Fruit fly (Drosophila melanogaster) whole organism, embryonic: ENCODE results near the gene CG18473.

Experiments used
- Bteb2 ChIP-seq: fragments of 200-800 bp; sonication (Bioruptor generic); optimal IDR thresholded peaks from 2 replicates; lab custom pipeline; 2016; ENCODE audit warnings: missing biosample characterization, missing genetic modification characterization
- C15 ChIP-seq: fragments of 200-800 bp; sonication (Bioruptor generic); IDR thresholded peaks from 3 replicates; pipeline ENCODE4 v1.3.6; 2022; ENCODE audit warnings: missing biosample characterization, missing genetic modification characterization
- CG11560 ChIP-seq: fragments of 200-800 bp; sonication (Bioruptor generic); IDR thresholded peaks from 3 replicates; pipeline ENCODE4 v1.3.6; 2022; ENCODE audit warnings: missing biosample characterization, missing genetic modification characterization
- CG11723 ChIP-seq: fragments of 200-800 bp; sonication (Bioruptor generic); optimal IDR thresholded peaks from 2 replicates; lab custom pipeline; 2017; ENCODE audit warnings: missing biosample characterization, mild to moderate bottlenecking, missing genetic modification characterization
- CG13296 ChIP-seq: fragments of 200-800 bp; sonication (Bioruptor generic); optimal IDR thresholded peaks from 3 replicates; lab custom pipeline; 2018; ENCODE audit warnings: missing biosample characterization, mild to moderate bottlenecking, missing genetic modification characterization
- CG13894 ChIP-seq: fragments of 200-800 bp; sonication (Bioruptor generic); optimal IDR thresholded peaks from 3 replicates; lab custom pipeline; 2018; ENCODE audit warnings: missing biosample characterization, mild to moderate bottlenecking, missing genetic modification characterization, moderate library complexity
- CG14441 ChIP-seq: fragments of 200-800 bp; sonication (Bioruptor generic); IDR thresholded peaks from 2 replicates; pipeline ENCODE4 v1.3.6; 2022; ENCODE audit warnings: missing biosample characterization, missing genetic modification characterization
- CG14667 ChIP-seq: fragments of 200-800 bp; sonication (Bioruptor generic); IDR thresholded peaks from 2 replicates; pipeline ENCODE4 v1.3.6; 2022; ENCODE audit warnings: missing biosample characterization, missing genetic modification characterization
- CG31365 ChIP-seq: fragments of 200-800 bp; sonication (Bioruptor generic); optimal IDR thresholded peaks from 2 replicates; lab custom pipeline; 2018; ENCODE audit warnings: missing biosample characterization, mild to moderate bottlenecking, missing genetic modification characterization
- CG4328 ChIP-seq: fragments of 200-800 bp; sonication (Bioruptor generic); optimal IDR thresholded peaks from 3 replicates; lab custom pipeline; 2017; ENCODE audit warnings: missing biosample characterization, missing genetic modification reagents, missing genetic modification characterization
- CG4404 ChIP-seq: fragments of 200-800 bp; sonication (Bioruptor generic); IDR thresholded peaks from 2 replicates; pipeline ENCODE4 v1.3.6; 2022; ENCODE audit warnings: missing biosample characterization, missing genetic modification characterization
- CG4820 ChIP-seq: fragments of 200-800 bp; sonication (Bioruptor generic); optimal IDR thresholded peaks from 3 replicates; lab custom pipeline; 2016; ENCODE audit warnings: missing biosample characterization, missing genetic modification characterization
- CG8944 ChIP-seq: fragments of 200-800 bp; sonication (Bioruptor generic); optimal IDR thresholded peaks from 3 replicates; lab custom pipeline; 2016; ENCODE audit warnings: missing biosample characterization, missing genetic modification characterization
- CG9215 ChIP-seq: fragments of 200-800 bp; sonication (Bioruptor generic); IDR thresholded peaks from 2 replicates; pipeline ENCODE4 v1.3.6; 2022; ENCODE audit warnings: missing biosample characterization, missing genetic modification characterization
- CG9797 ChIP-seq: fragments of 200-800 bp; sonication (Bioruptor generic); optimal IDR thresholded peaks from 3 replicates; lab custom pipeline; 2018; ENCODE audit warnings: missing biosample characterization, mild to moderate bottlenecking, missing genetic modification characterization
- CoRest ChIP-seq: fragments of 200-800 bp; sonication (Bioruptor generic); optimal IDR thresholded peaks from 3 replicates; lab custom pipeline; 2018; ENCODE audit warnings: missing biosample characterization, mild to moderate bottlenecking, missing genetic modification characterization, moderate library complexity
- Dip2 ChIP-seq: fragments of 200-800 bp; sonication (Bioruptor generic); IDR thresholded peaks from 2 replicates; pipeline ENCODE4 v1.3.6; 2022; ENCODE audit warnings: missing biosample characterization, missing genetic modification characterization
- E2f1 ChIP-seq: fragments of 200-800 bp; sonication (Bioruptor generic); IDR thresholded peaks from 2 replicates; pipeline ENCODE4 v1.3.6; 2022; ENCODE audit warnings: missing biosample characterization, missing genetic modification characterization
- Eip74EF ChIP-seq, 2 experiments: fragments of 200-800 bp in 1 of 2; fragments of >200 bp in 1 of 2; sonication (Bioruptor generic) in 1 of 2; optimal IDR thresholded peaks; 2 replicates each; lab custom pipeline; 2017 to 2019; ENCODE audit warnings: missing biosample characterization in 2 of 2, missing genetic modification characterization in 2 of 2, mild to moderate bottlenecking in 1 of 2, moderate library complexity in 1 of 2
- Fer1 ChIP-seq: fragments of 200-800 bp; sonication (Bioruptor generic); optimal IDR thresholded peaks from 2 replicates; lab custom pipeline; 2017; ENCODE audit warnings: missing biosample characterization, mild to moderate bottlenecking, missing genetic modification characterization
- HLH54F ChIP-seq: fragments of 200-800 bp; sonication (Bioruptor generic); optimal IDR thresholded peaks from 3 replicates; lab custom pipeline; 2016; ENCODE audit warnings: missing biosample characterization, missing genetic modification characterization
- HmgZ ChIP-seq: fragments of 200-800 bp; sonication (Bioruptor generic); optimal IDR thresholded peaks from 2 replicates; lab custom pipeline; 2018; ENCODE audit warnings: missing biosample characterization, mild to moderate bottlenecking, missing genetic modification characterization
- MBD-R2 ChIP-seq: fragments of 200-800 bp; sonication (Bioruptor generic); IDR thresholded peaks from 2 replicates; pipeline ENCODE4 v1.3.6; 2022; ENCODE audit warnings: missing biosample characterization, missing genetic modification characterization
- NFAT ChIP-seq: fragments of 200-800 bp; sonication (Bioruptor generic); IDR thresholded peaks from 2 replicates; pipeline ENCODE4 v1.3.6; 2022; ENCODE audit warnings: missing biosample characterization, missing genetic modification characterization
- Opbp ChIP-seq: fragments of 200-800 bp; sonication (Bioruptor generic); IDR thresholded peaks from 3 replicates; pipeline ENCODE4 v1.3.6; 2022; ENCODE audit warnings: missing biosample characterization, missing genetic modification characterization; ENCODE audit not compliant: partially characterized antibody
- TFAM ChIP-seq: fragments of 200-800 bp; sonication (Bioruptor generic); optimal IDR thresholded peaks from 2 replicates; lab custom pipeline; 2017; ENCODE audit warnings: missing biosample characterization, missing genetic modification characterization, inconsistent platforms
- YL-1 ChIP-seq: fragments of 200-800 bp; sonication (Bioruptor generic); optimal IDR thresholded peaks from 3 replicates; lab custom pipeline; 2017; ENCODE audit warnings: missing biosample characterization, mild to moderate bottlenecking, missing genetic modification characterization
- croc ChIP-seq: fragments of 200-800 bp; sonication (Bioruptor generic); conservative IDR thresholded peaks from 3 replicates; pipeline ENCODE4 v1.3.6; 2022; ENCODE audit warnings: missing biosample characterization, missing genetic modification characterization
- danr ChIP-seq: fragments of 200-800 bp; sonication (Bioruptor generic); IDR thresholded peaks from 2 replicates; pipeline ENCODE4 v1.3.6; 2022; ENCODE audit warnings: missing biosample characterization, missing genetic modification characterization
- fru ChIP-seq: fragments of >200 bp; optimal IDR thresholded peaks from 2 replicates; lab custom pipeline; 2017
- gro ChIP-seq: fragments of 200-800 bp; sonication (Bioruptor generic); optimal IDR thresholded peaks from 2 replicates; lab custom pipeline; 2016; ENCODE audit warnings: missing biosample characterization, missing genetic modification characterization
- gsb-n ChIP-seq: fragments of 200-800 bp; sonication (Bioruptor generic); optimal IDR thresholded peaks from 3 replicates; lab custom pipeline; 2018; ENCODE audit warnings: missing biosample characterization, mild to moderate bottlenecking, missing genetic modification characterization
- hkb ChIP-seq, 2 experiments: fragments of 200-800 bp in 1 of 2; fragments of >200 bp in 1 of 2; sonication (Bioruptor generic) in 1 of 2; IDR thresholded peaks in 1 of 2; optimal IDR thresholded peaks in 1 of 2; 2 replicates each; pipeline versions ENCODE4 v1.3.6 to Lab custom; 2017 to 2022; ENCODE audit warnings: missing biosample characterization in 1 of 2, missing genetic modification characterization in 1 of 2
- hth ChIP-seq: fragments of >200 bp; optimal IDR thresholded peaks from 2 replicates; lab custom pipeline; 2017; ENCODE audit warnings: inconsistent platforms
- lab ChIP-seq: fragments of 200-800 bp; sonication (Bioruptor generic); optimal IDR thresholded peaks from 3 replicates; lab custom pipeline; 2017; ENCODE audit warnings: missing biosample characterization, missing genetic modification characterization, mild to moderate bottlenecking, moderate library complexity, missing genetic modification reagents
- lbe ChIP-seq: fragments of 200-800 bp; sonication (Bioruptor generic); optimal IDR thresholded peaks from 2 replicates; lab custom pipeline; 2016; ENCODE audit warnings: missing biosample characterization, mild to moderate bottlenecking, missing genetic modification characterization
- nmo ChIP-seq: fragments of 200-800 bp; sonication (Bioruptor generic); optimal IDR thresholded peaks from 2 replicates; lab custom pipeline; 2018; ENCODE audit warnings: missing biosample characterization, mild to moderate bottlenecking, missing genetic modification characterization, moderate library complexity
- phol ChIP-seq: fragments of 200-800 bp; sonication (Bioruptor generic); optimal IDR thresholded peaks from 3 replicates; lab custom pipeline; 2018; ENCODE audit warnings: missing biosample characterization, mild to moderate bottlenecking, missing genetic modification characterization, moderate library complexity
- ranshi ChIP-seq: fragments of 200-800 bp; sonication (Bioruptor generic); IDR thresholded peaks from 2 replicates; pipeline ENCODE4 v1.3.6; 2022; ENCODE audit warnings: missing biosample characterization, missing genetic modification characterization
- repo ChIP-seq: fragments of 200-800 bp; sonication (Bioruptor generic); optimal IDR thresholded peaks from 2 replicates; lab custom pipeline; 2016; ENCODE audit warnings: missing biosample characterization, missing genetic modification characterization
- row ChIP-seq: fragments of 200-800 bp; sonication (Bioruptor generic); IDR thresholded peaks from 3 replicates; pipeline ENCODE4 v1.3.6; 2022; ENCODE audit warnings: missing biosample characterization, missing genetic modification characterization
- salm ChIP-seq: fragments of 200-800 bp; sonication (Bioruptor generic); optimal IDR thresholded peaks from 2 replicates; lab custom pipeline; 2018; ENCODE audit warnings: missing biosample characterization, mild to moderate bottlenecking, missing genetic modification characterization
- shn ChIP-seq: fragments of 200-800 bp; sonication (Bioruptor generic); optimal IDR thresholded peaks from 3 replicates; lab custom pipeline; 2016; ENCODE audit warnings: missing biosample characterization, missing genetic modification characterization
- slou ChIP-seq: fragments of 200-800 bp; sonication (Bioruptor generic); optimal IDR thresholded peaks from 3 replicates; lab custom pipeline; 2016; ENCODE audit warnings: missing biosample characterization, missing genetic modification characterization
- ssp ChIP-seq: fragments of 200-800 bp; sonication (Bioruptor generic); IDR thresholded peaks from 2 replicates; pipeline ENCODE4 v1.3.6; 2022; ENCODE audit warnings: missing biosample characterization, missing genetic modification characterization
- tgo ChIP-seq: fragments of 200-800 bp; sonication (Bioruptor generic); IDR thresholded peaks from 3 replicates; pipeline ENCODE4 v1.3.6; 2022; ENCODE audit warnings: missing biosample characterization, missing genetic modification characterization
- trh ChIP-seq: fragments of 200-800 bp; sonication (Bioruptor generic); optimal IDR thresholded peaks from 2 replicates; lab custom pipeline; 2016; ENCODE audit warnings: missing biosample characterization, missing genetic modification characterization
- unpg ChIP-seq: fragments of 200-800 bp; sonication (Bioruptor generic); optimal IDR thresholded peaks from 3 replicates; lab custom pipeline; 2018; ENCODE audit warnings: missing biosample characterization, mild to moderate bottlenecking, missing genetic modification characterization, moderate library complexity
- vvl ChIP-seq: fragments of 200-800 bp; sonication (Bioruptor generic); IDR thresholded peaks from 2 replicates; pipeline ENCODE4 v1.3.6; 2022; ENCODE audit warnings: missing biosample characterization, missing genetic modification characterization

The CG18473 gene

dm6 chr3R:9341189-9342012, 21.7 kb upstream of the CG18473 start (continued):
- TF ChIP-seq salm (peak; percentile 29), HLH54F (peak; percentile 41), HmgZ (tag; lab: Kevin White, UChicago) (peak; percentile 79), Bteb2 (peak; percentile 64), CG9215 (no peak; the same call in 1 of the 2 replicates), unpg (GFP tag; lab: Kevin White, UChicago) (peak; percentile 71), CG4328 (GFP tag; lab: Kevin White, UChicago) (peak; percentile 83), YL-1 (GFP tag; lab: Kevin White, UChicago) (no peak), NFAT (GFP tag; lab: Robert Waterston, UW) (peak; percentile 80), ssp (GFP tag; lab: Robert Waterston, UW) (no peak), tgo (GFP tag; lab: Robert Waterston, UW) (peak; percentile 78), CG13894 (peak; percentile 89), CG14667 (GFP tag; lab: Robert Waterston, UW) (no peak; the same call in 1 of the 2 replicates), CG4404 (GFP tag; lab: Robert Waterston, UW) (no peak), croc (GFP tag; lab: Robert Waterston, UW) (peak; percentile 28; the same call in 1 of the 3 replicates), Opbp (GFP tag; lab: Robert Waterston, UW) (peak; percentile 67; the same call in 2 of the 3 replicates), CG9797 (GFP tag; lab: Kevin White, UChicago) (peak; percentile 13), fru (lab: Kevin White, UChicago) (no peak), CG11723 (GFP tag; lab: Kevin White, UChicago) (peak; percentile 71), hth (lab: Kevin White, UChicago) (no peak), CG13296 (GFP tag; lab: Kevin White, UChicago) (peak; percentile 90), E2f1 (GFP tag; lab: Robert Waterston, UW) (peak; percentile 47; the same call in 1 of the 2 replicates), shn (GFP tag; lab: Kevin White, UChicago) (no peak), CG11560 (tag; lab: Robert Waterston, UW) (no peak), MBD-R2 (GFP tag; lab: Robert Waterston, UW) (peak; percentile 52; the same call in 1 of the 2 replicates), vvl (GFP tag; lab: Robert Waterston, UW) (peak; percentile 61), ranshi (GFP tag; lab: Robert Waterston, UW) (peak; percentile 41; the same call in 1 of the 2 replicates), danr (no peak), gsb-n (peak; percentile 52), CG8944 (GFP tag; lab: Kevin White, UChicago) (peak; percentile 27), nmo (GFP tag; lab: Kevin White, UChicago) (peak; percentile 76), Dip2 (GFP tag; lab: Robert Waterston, UW) (no peak), hkb (optimal IDR thresholded peaks at IDR 0.05; lab: Kevin White, UChicago) (no peak), hkb (GFP tag; IDR thresholded peaks at IDR 0.05; lab: Robert Waterston, UW) (peak; percentile 67), CG4820 (GFP tag; lab: Kevin White, UChicago) (peak; percentile 8), CoRest (tag; lab: Kevin White, UChicago) (peak; percentile 85), TFAM (GFP tag; lab: Kevin White, UChicago) (peak; percentile 35), CG31365 (tag; lab: Kevin White, UChicago) (peak; percentile 43), phol (tag; lab: Kevin White, UChicago) (peak; percentile 44), CG14441 (0 out of 2 replicates have a peak, but pooled peaks have one; percentile 32), C15 (GFP tag; lab: Robert Waterston, UW) (no peak), slou (GFP tag; lab: Kevin White, UChicago) (peak; percentile 44), trh (GFP tag; lab: Kevin White, UChicago) (peak; percentile 0), Eip74EF (GFP tag; optimal IDR thresholded peaks at IDR 0.05; lab: Kevin White, UChicago) (peak in 1 of 2 experiments; percentile 43), lbe (peak; percentile 91), Fer1 (peak; percentile 91), row (GFP tag; lab: Robert Waterston, UW) (peak; percentile 98), gro (GFP tag; lab: Kevin White, UChicago) (peak; percentile 52), lab (GFP tag; lab: Kevin White, UChicago) (peak; percentile 88), repo (GFP tag; lab: Kevin White, UChicago) (peak; percentile 15)
